Worm (Caenorhabditis elegans) whole organism, L3 larva: ENCODE results near the gene M28.4.

Source experiments
- R02D3.7 ChIP-seq: fragments of 150-350 bp; optimal IDR thresholded peaks from 2 replicates; lab custom pipeline; 2014; ENCODE audit warnings: missing biosample characterization, missing genetic modification characterization
- ZK546.5 ChIP-seq: sonication (generic microtip); optimal IDR thresholded peaks from 2 replicates; lab custom pipeline; 2017; ENCODE audit warnings: missing biosample characterization, missing genetic modification characterization
- aly-2 ChIP-seq: fragments of 150-350 bp; optimal IDR thresholded peaks from 2 replicates; lab custom pipeline; 2014; ENCODE audit warnings: missing biosample characterization, missing genetic modification characterization
- ama-1 ChIP-seq: fragments of 150-350 bp; optimal IDR thresholded peaks from 2 replicates; lab custom pipeline; 2018
- ceh-28 ChIP-seq: fragments of 150-350 bp; optimal IDR thresholded peaks from 2 replicates; lab custom pipeline; 2014; ENCODE audit warnings: missing biosample characterization, missing genetic modification reagents, missing genetic modification characterization
- ceh-82 ChIP-seq: fragments of 150-350 bp; optimal IDR thresholded peaks from 2 replicates; lab custom pipeline; 2014; ENCODE audit warnings: missing biosample characterization, missing genetic modification characterization
- egl-27 ChIP-seq: sonication (generic microtip); optimal IDR thresholded peaks from 4 replicates; lab custom pipeline; 2017; ENCODE audit warnings: missing biosample characterization, missing genetic modification reagents, missing genetic modification characterization
- egl-5 ChIP-seq: fragments of 150-350 bp; optimal IDR thresholded peaks from 2 replicates; lab custom pipeline; 2017; ENCODE audit warnings: missing biosample characterization, missing genetic modification reagents, missing genetic modification characterization, inconsistent platforms
- elt-1 ChIP-seq: fragments of 150-350 bp; optimal IDR thresholded peaks from 2 replicates; lab custom pipeline; 2014; ENCODE audit warnings: missing biosample characterization, missing genetic modification characterization
- elt-2 ChIP-seq: sonication (generic microtip); optimal IDR thresholded peaks from 2 replicates; lab custom pipeline; 2016; ENCODE audit warnings: missing genetic modification reagents, mild to moderate bottlenecking, missing genetic modification characterization, missing compliant biosample characterization
- eor-1 ChIP-seq, 2 experiments: fragments of 150-350 bp; optimal IDR thresholded peaks; 2 replicates each; lab custom pipeline; 2014 to 2018; ENCODE audit warnings: missing biosample characterization in 2 of 2, missing genetic modification characterization in 2 of 2
- fkh-10 ChIP-seq: sonication (generic microtip); optimal IDR thresholded peaks from 2 replicates; lab custom pipeline; 2017; ENCODE audit warnings: missing biosample characterization, missing genetic modification reagents, missing genetic modification characterization
- fos-1 ChIP-seq: fragments of 150-350 bp; optimal IDR thresholded peaks from 2 replicates; lab custom pipeline; 2014; ENCODE audit warnings: missing biosample characterization, missing genetic modification characterization
- hmg-11 ChIP-seq: sonication (generic microtip); optimal IDR thresholded peaks from 2 replicates; lab custom pipeline; 2016; ENCODE audit warnings: missing genetic modification characterization, missing compliant biosample characterization
- jun-1 ChIP-seq: fragments of 150-350 bp; optimal IDR thresholded peaks from 2 replicates; lab custom pipeline; 2014; ENCODE audit warnings: missing biosample characterization, missing genetic modification reagents, missing genetic modification characterization
- lin-15B ChIP-seq: fragments of 150-350 bp; optimal IDR thresholded peaks from 2 replicates; lab custom pipeline; 2014; ENCODE audit warnings: missing biosample characterization, missing genetic modification characterization
- lin-39 ChIP-seq: fragments of 150-350 bp; optimal IDR thresholded peaks from 2 replicates; lab custom pipeline; 2018; ENCODE audit warnings: missing biosample characterization, missing genetic modification reagents, missing genetic modification characterization
- lsy-12 ChIP-seq: sonication (generic microtip); optimal IDR thresholded peaks from 2 replicates; lab custom pipeline; 2016; ENCODE audit warnings: mild to moderate bottlenecking, missing genetic modification characterization, missing compliant biosample characterization
- mdl-1 ChIP-seq: fragments of 150-350 bp; optimal IDR thresholded peaks from 2 replicates; lab custom pipeline; 2014; ENCODE audit warnings: missing biosample characterization, missing genetic modification characterization
- mml-1 ChIP-seq: fragments of 150-350 bp; sonication (generic microtip); optimal IDR thresholded peaks from 3 replicates; lab custom pipeline; 2014; ENCODE audit warnings: missing biosample characterization, missing genetic modification characterization
- nfya-1 ChIP-seq: sonication (generic microtip); optimal IDR thresholded peaks from 2 replicates; lab custom pipeline; 2017; ENCODE audit warnings: missing genetic modification characterization, mild to moderate bottlenecking, missing compliant biosample characterization, antibody characterized with exemption, moderate library complexity; ENCODE audit not compliant: insufficient read depth
- nhr-11 ChIP-seq: fragments of 150-350 bp; optimal IDR thresholded peaks from 2 replicates; lab custom pipeline; 2014; ENCODE audit warnings: missing biosample characterization, missing genetic modification characterization
- nhr-23 ChIP-seq: fragments of 150-350 bp; optimal IDR thresholded peaks from 2 replicates; lab custom pipeline; 2014; ENCODE audit warnings: missing biosample characterization, missing genetic modification reagents, missing genetic modification characterization
- nhr-237 ChIP-seq: fragments of 150-350 bp; optimal IDR thresholded peaks from 2 replicates; lab custom pipeline; 2014; ENCODE audit warnings: missing biosample characterization, missing genetic modification characterization
- nhr-25 ChIP-seq: sonication (generic microtip); optimal IDR thresholded peaks from 2 replicates; lab custom pipeline; 2017; ENCODE audit warnings: missing biosample characterization, missing genetic modification characterization
- nhr-43 ChIP-seq: sonication (generic microtip); optimal IDR thresholded peaks from 2 replicates; lab custom pipeline; 2016; ENCODE audit warnings: mild to moderate bottlenecking, missing genetic modification characterization, missing compliant biosample characterization; ENCODE audit not compliant: poor library complexity, severe bottlenecking
- nhr-67 ChIP-seq: fragments of 150-350 bp; optimal IDR thresholded peaks from 2 replicates; lab custom pipeline; 2014; ENCODE audit warnings: missing biosample characterization, missing genetic modification characterization
- nhr-76 ChIP-seq: fragments of 150-350 bp; sonication (generic microtip); optimal IDR thresholded peaks from 5 replicates; lab custom pipeline; 2014; ENCODE audit warnings: missing biosample characterization, missing genetic modification characterization
- nhr-77 ChIP-seq: fragments of 150-350 bp; optimal IDR thresholded peaks from 2 replicates; lab custom pipeline; 2014; ENCODE audit warnings: missing biosample characterization, missing genetic modification characterization
- pha-4 ChIP-seq: fragments of 150-350 bp; optimal IDR thresholded peaks from 2 replicates; lab custom pipeline; 2014; ENCODE audit warnings: missing biosample characterization, missing genetic modification reagents, missing genetic modification characterization
- pqm-1 ChIP-seq: fragments of 150-350 bp; optimal IDR thresholded peaks from 2 replicates; lab custom pipeline; 2017; ENCODE audit warnings: missing biosample characterization, missing genetic modification characterization, inconsistent platforms
- sea-2 ChIP-seq: fragments of 150-350 bp; sonication (generic microtip); optimal IDR thresholded peaks from 4 replicates; lab custom pipeline; 2014; ENCODE audit warnings: missing biosample characterization, missing genetic modification reagents, missing genetic modification characterization
- skn-1 ChIP-seq: fragments of 150-350 bp; optimal IDR thresholded peaks from 2 replicates; lab custom pipeline; 2014; ENCODE audit warnings: missing biosample characterization, missing genetic modification characterization
- snpc-4 ChIP-seq: fragments of 150-350 bp; optimal IDR thresholded peaks from 2 replicates; lab custom pipeline; 2014; ENCODE audit warnings: missing biosample characterization, missing genetic modification characterization
- tbx-2 ChIP-seq: sonication (generic microtip); optimal IDR thresholded peaks from 2 replicates; lab custom pipeline; 2016; ENCODE audit warnings: mild to moderate bottlenecking, missing genetic modification characterization, missing compliant biosample characterization
- unc-39 ChIP-seq: sonication (generic microtip); optimal IDR thresholded peaks from 4 replicates; lab custom pipeline; 2017; ENCODE audit warnings: missing biosample characterization, missing genetic modification characterization
- zag-1 ChIP-seq: fragments of 150-350 bp; optimal IDR thresholded peaks from 2 replicates; lab custom pipeline; 2014; ENCODE audit warnings: missing biosample characterization, missing genetic modification characterization

The M28.4 gene

DNA sequence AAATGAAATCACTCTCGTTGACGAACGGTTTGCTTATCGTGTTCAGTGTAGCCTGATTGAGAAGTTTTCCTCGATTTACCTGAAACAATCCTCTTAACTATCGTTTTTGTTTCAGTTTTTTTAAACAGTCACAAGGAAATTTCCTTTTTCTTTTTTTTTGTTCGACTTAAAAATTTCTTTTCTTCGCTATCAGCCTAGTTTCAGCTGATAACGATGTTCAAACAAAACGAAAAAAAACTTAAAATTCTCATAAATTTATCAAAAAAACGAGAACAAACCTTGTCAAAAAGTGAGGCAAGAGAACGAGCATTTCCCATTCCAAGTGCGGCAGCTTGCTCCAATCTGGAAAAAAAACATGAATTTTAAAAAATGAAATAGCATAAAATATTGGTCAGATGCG lies 10.1 kb downstream of the M28.4 start:
- TF ChIP-seq nfya-1 (tag; lab: Kevin White, UChicago) (no peak), nhr-25 (tag; lab: Kevin White, UChicago) (no peak), nhr-77 (tag; lab: Kevin White, UChicago) (no peak), aly-2 (tag; lab: Kevin White, UChicago) (no peak), snpc-4 (no peak), pha-4 (tag; lab: Kevin White, UChicago) (peak; percentile 33), elt-2 (tag; lab: Kevin White, UChicago) (peak; percentile 66), jun-1 (tag; lab: Kevin White, UChicago) (no peak), eor-1 (tag; optimal IDR thresholded peaks at IDR 0.05; lab: Kevin White, UChicago) (no peak), pqm-1 (peak; percentile 7)
- TF ChIP-seq, all 47 proteins: peak for 3

DNA sequence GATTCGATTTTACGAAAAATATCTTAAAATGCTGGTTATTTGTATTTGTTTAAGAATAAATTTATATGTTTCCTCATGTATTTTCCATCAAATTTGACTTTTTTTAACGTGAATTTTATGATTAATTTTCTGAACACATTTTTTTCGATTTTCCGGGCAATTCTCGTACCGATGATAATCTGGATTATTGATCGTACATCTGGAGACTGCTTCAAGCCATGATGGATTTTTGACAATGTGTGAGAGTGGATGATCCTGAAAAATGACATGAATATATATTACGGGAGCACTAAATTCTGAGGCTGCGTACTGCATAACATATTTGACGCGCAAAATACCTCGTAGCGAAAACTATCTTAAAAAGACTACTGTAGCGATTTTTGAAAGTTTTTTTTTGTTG lies 10.9 kb downstream of the M28.4 start:
- TF ChIP-seq nhr-67: no peak
- TF ChIP-seq nhr-43 (tag; lab: Kevin White, UChicago): no peak
- no peak for TF ChIP-seq ZK546.5 (tag; lab: Kevin White, UChicago)
- TF ChIP-seq aly-2 (tag; lab: Kevin White, UChicago): no peak
- no peak for TF ChIP-seq zag-1
- no peak for TF ChIP-seq egl-27 (tag; lab: Kevin White, UChicago)
- no peak for TF ChIP-seq lsy-12 (tag; lab: Kevin White, UChicago)
- no peak for TF ChIP-seq snpc-4
- TF ChIP-seq nhr-237 (tag; lab: Kevin White, UChicago): no peak

DNA sequence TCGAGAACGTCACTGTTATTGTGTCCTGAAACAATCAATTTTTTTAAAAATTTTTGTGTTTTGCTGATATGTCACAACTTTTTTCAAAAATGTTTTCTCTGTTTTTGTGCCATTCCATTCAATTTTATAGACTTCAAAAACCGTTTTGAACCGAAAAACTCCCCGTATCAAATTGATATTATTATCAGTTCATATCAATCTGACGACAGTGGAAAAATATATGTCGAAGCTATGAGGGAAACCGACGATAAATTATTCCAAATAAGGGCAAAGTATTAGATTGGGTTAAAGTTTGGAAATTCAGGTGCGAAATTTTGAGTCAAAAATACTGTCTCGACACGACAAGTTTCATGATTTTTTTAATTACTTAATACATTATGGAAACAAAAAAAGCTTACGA lies 12.9 kb downstream of the M28.4 start:
- TF ChIP-seq nhr-76 (tag; lab: Kevin White, UChicago): no peak
- peak; percentile 58 for TF ChIP-seq elt-2 (tag; lab: Kevin White, UChicago)
- no peak for TF ChIP-seq nhr-77 (tag; lab: Kevin White, UChicago)

DNA sequence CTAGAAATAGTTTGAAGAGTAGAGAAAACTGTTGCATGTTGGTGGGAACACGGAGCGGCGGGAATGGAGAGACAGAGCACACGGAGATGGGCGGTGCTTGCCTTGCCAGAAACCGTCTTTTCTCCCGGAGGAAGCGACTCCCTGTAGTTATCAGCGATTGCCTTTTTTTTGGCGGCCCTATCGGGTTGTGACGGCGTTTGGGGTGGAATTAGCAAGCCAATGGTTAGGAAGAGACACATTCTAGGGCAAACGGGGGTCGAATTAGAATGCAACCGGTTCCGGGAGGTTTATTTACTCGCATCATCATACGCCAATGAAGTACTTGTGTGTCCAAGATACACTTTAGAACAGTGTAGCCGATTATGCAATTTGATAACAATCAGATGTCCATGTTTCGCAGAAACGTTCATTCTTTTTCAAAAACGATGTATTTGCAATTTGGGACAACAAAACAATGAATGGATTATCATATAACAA lies 14.2 kb downstream of the M28.4 start, which contains the start of gene lact-3:
TSS of gene lact-3 (minus strand) at position 51 of the 477 bp plus-strand sequence.
- TF ChIP-seq hmg-11 (tag; lab: Kevin White, UChicago) (no peak), snpc-4 (no peak), mdl-1 (tag; lab: Kevin White, UChicago) (no peak), nhr-25 (tag; lab: Kevin White, UChicago) (peak; percentile 42), nhr-23 (tag; lab: Kevin White, UChicago) (peak; percentile 69), sea-2 (GFP tag; lab: Kevin White, UChicago) (no peak), aly-2 (tag; lab: Kevin White, UChicago) (peak; percentile 29), elt-2 (tag; lab: Kevin White, UChicago) (peak; percentile 70), ZK546.5 (tag; lab: Kevin White, UChicago) (no peak), ama-1 (lab: Kevin White, UChicago) (peak; percentile 48), mml-1 (tag; lab: Kevin White, UChicago) (no peak), pqm-1 (no peak), jun-1 (tag; lab: Kevin White, UChicago) (peak; percentile 25), nhr-11 (tag; lab: Kevin White, UChicago) (no peak)

DNA sequence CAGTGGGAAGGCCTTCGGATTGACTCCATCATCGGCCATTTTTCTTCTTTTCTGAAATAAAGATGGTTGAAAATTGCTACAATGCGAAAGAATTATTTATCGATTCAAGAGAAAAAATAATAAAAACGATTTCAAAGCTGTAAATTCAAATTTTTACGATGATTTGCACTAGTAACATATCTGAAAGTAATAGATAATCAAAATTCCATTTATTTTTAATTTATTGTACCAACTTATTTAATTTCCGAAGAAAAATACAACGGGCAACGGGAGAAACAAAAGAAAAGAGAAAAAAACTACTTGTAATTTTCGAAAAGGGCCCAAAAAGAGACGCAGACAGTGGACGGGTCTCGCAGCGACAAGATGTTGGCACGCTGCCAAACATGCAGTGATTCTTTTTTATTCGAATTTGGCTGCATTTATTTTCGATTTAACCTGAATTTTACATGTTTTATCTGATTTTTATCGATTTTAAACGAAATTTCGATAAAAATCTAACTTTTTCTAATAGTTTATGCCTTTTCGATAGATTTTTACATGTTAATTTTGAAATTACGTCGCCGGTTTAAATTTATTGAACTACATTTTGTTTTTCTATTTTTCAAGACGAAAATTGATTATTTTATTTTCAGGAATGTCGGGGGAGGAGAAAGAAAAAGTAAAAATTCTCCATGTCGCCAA lies 15.2 kb downstream of the M28.4 start, which contains the start of the genes snu-13 and rsp-7:
TSS of gene snu-13 (minus strand) at position 51 of the 681 bp plus-strand sequence.
TSS of gene rsp-7 (plus strand) at position 631 of the 681 bp plus-strand sequence.
- no peak for TF ChIP-seq unc-39 (tag; lab: Kevin White, UChicago)
- peak; percentile 89 for TF ChIP-seq lin-15B
- TF ChIP-seq nhr-23 (tag; lab: Kevin White, UChicago): peak; percentile 87
- peak; percentile 39 for TF ChIP-seq lin-39 (tag; lab: Kevin White, UChicago)
- TF ChIP-seq nhr-76 (tag; lab: Kevin White, UChicago): no peak
- no peak for TF ChIP-seq eor-1 (tag; optimal IDR thresholded peaks at IDR 0.05; lab: Kevin White, UChicago)
- no peak for TF ChIP-seq nhr-11 (tag; lab: Kevin White, UChicago)
- no peak for TF ChIP-seq tbx-2 (tag; lab: Kevin White, UChicago)
- peak; percentile 17 for TF ChIP-seq R02D3.7 (tag; lab: Kevin White, UChicago)
- TF ChIP-seq nhr-43 (tag; lab: Kevin White, UChicago): no peak
- no peak for TF ChIP-seq elt-1
- TF ChIP-seq egl-27 (tag; lab: Kevin White, UChicago): no peak
- peak; percentile 48 for TF ChIP-seq pqm-1
- TF ChIP-seq fkh-10: no peak
- peak; percentile 79 for TF ChIP-seq snpc-4
- TF ChIP-seq ceh-82 (tag; lab: Kevin White, UChicago): no peak
- TF ChIP-seq egl-5 (tag; lab: Kevin White, UChicago): peak; percentile 70
- TF ChIP-seq skn-1: peak; percentile 74
- peak; percentile 48 for TF ChIP-seq elt-2 (tag; lab: Kevin White, UChicago)
- peak; percentile 63 for TF ChIP-seq hmg-11 (tag; lab: Kevin White, UChicago)
- TF ChIP-seq zag-1: no peak
- no peak for TF ChIP-seq ceh-28 (tag; lab: Kevin White, UChicago)
- peak; percentile 88 for TF ChIP-seq nfya-1 (tag; lab: Kevin White, UChicago)
- peak; percentile 86 for TF ChIP-seq pha-4 (tag; lab: Kevin White, UChicago)
- no peak for TF ChIP-seq fos-1 (tag; lab: Kevin White, UChicago)
- TF ChIP-seq ZK546.5 (tag; lab: Kevin White, UChicago): no peak
- TF ChIP-seq nhr-25 (tag; lab: Kevin White, UChicago): peak; percentile 84
- TF ChIP-seq nhr-77 (tag; lab: Kevin White, UChicago): no peak
